Fruit fly (Drosophila melanogaster): Measurements from ENCODE around the gene Cpr67B.

Gene Cpr67B

DNA sequence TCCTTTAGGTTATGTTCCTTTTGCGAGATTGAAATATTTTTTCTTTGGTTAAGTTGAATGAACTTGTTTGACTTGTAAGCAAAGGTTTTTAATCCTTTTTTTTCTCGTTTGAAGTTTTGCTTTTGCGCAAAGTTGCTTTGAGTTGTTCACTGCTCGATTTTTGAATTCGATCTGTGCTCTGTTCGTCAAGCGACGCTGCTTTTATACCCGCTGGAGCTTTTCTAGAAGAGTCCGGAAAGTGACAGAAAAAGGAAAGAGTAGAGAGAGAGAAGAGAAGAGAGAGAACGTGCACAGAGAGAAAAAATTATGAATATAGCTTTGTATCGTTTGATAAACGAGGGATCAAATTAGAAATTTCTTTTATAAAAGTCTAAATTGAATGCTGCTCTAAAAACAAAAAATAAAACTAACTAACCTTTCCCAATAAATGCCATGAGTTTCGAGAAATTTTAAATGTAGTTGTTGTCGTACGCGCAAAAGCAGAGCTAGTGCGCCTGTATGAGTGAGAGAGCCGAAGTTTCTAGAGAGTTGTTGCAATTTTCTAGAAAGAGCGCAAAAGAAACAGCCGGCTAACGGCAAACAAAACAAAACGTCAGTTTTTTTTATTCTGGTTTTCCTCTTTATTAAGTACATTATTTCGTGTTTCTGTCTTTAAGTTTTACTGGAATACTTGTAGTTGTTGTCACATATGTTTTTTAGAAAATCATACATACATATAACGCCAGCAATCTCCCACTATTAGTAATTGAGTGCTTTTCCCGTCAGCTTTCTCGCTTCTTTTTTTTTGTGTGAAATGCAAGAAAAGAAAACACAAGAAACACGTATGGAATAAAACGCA, 27.2 kb upstream of the Cpr67B start, which contains the start of gene Hsp26 (continued):
- TF ChIP-seq stc (GFP tag; IDR thresholded peaks at IDR 0.05) (peak; percentile 92), slp2 (GFP tag; optimal IDR thresholded peaks at IDR 0.05) (peak; percentile 75), fu2 (GFP tag; optimal IDR thresholded peaks at IDR 0.05) (peak; percentile 83), Hr3 (GFP tag; optimal IDR thresholded peaks at IDR 0.05) (peak; percentile 80), CG15696 (tag; optimal IDR thresholded peaks at IDR 0.05) (peak; percentile 12), HLH54F (GFP tag; optimal IDR thresholded peaks at IDR 0.05) (peak; percentile 82), Spps (tag; optimal IDR thresholded peaks at IDR 0.05) (peak; percentile 59), stwl (tag; optimal IDR thresholded peaks at IDR 0.05) (no peak), Dref (GFP tag; IDR thresholded peaks at IDR 0.05) (no peak), CG7357 (GFP tag; IDR thresholded peaks at IDR 0.05) (peak; percentile 61), CG3163 (GFP tag; optimal IDR thresholded peaks at IDR 0.05) (peak; percentile 96), bcd (GFP tag; optimal IDR thresholded peaks at IDR 0.05) (peak; percentile 84), slou (GFP tag; optimal IDR thresholded peaks at IDR 0.05) (peak; percentile 62), zen (tag; optimal IDR thresholded peaks at IDR 0.05) (peak; percentile 24), CG7963 (GFP tag; IDR thresholded peaks at IDR 0.05; ENCODE audit: partially characterized antibody) (no peak), NFAT (GFP tag; IDR thresholded peaks at IDR 0.05) (peak; percentile 49; the same call in 1 of the 2 replicates), CG32532 (GFP tag; IDR thresholded peaks at IDR 0.05) (peak; percentile 90), gce (GFP tag; IDR thresholded peaks at IDR 0.05) (peak; percentile 83; the same call in 2 of the 3 replicates), CG3995 (GFP tag; optimal IDR thresholded peaks at IDR 0.05) (peak; percentile 12), D19B (GFP tag; optimal IDR thresholded peaks at IDR 0.05) (peak; percentile 54), CG17612 (GFP tag; IDR thresholded peaks at IDR 0.05) (peak; percentile 56; the same call in 1 of the 2 replicates), CG7987 (GFP tag; optimal IDR thresholded peaks at IDR 0.05) (peak; percentile 43), rib (GFP tag; IDR thresholded peaks at IDR 0.05) (peak; percentile 75), CG2202 (tag; optimal IDR thresholded peaks at IDR 0.05) (peak; percentile 80), usp (GFP tag; optimal IDR thresholded peaks at IDR 0.05) (no peak), salm (tag; optimal IDR thresholded peaks at IDR 0.05) (peak; percentile 85), CG12219 (GFP tag; optimal IDR thresholded peaks at IDR 0.05) (peak; percentile 79), trh (GFP tag; optimal IDR thresholded peaks at IDR 0.05) (peak; percentile 48), CG2678 (tag; optimal IDR thresholded peaks at IDR 0.05) (peak; percentile 86), CoRest (tag; optimal IDR thresholded peaks at IDR 0.05) (peak; percentile 81), gfzf (GFP tag; optimal IDR thresholded peaks at IDR 0.05) (no peak), Fer2 (tag; optimal IDR thresholded peaks at IDR 0.05) (peak; percentile 31), CG12155 (GFP tag; optimal IDR thresholded peaks at IDR 0.05) (peak; percentile 83), CG3407 (GFP tag; optimal IDR thresholded peaks at IDR 0.05) (peak; percentile 78), NfI (GFP tag; optimal IDR thresholded peaks at IDR 0.05) (peak; percentile 77), CG12769 (tag; optimal IDR thresholded peaks at IDR 0.05) (peak; percentile 62), ac (GFP tag; optimal IDR thresholded peaks at IDR 0.05) (no peak), Gug (GFP tag; IDR thresholded peaks at IDR 0.05) (peak; percentile 43; the same call in 2 of the 4 replicates), CG2199 (GFP tag; IDR thresholded peaks at IDR 0.05) (0 out of 3 replicates have a peak, but pooled peaks have one; percentile 32), CG6683 (GFP tag; optimal IDR thresholded peaks at IDR 0.05) (peak; percentile 46), unpg (GFP tag; optimal IDR thresholded peaks at IDR 0.05) (peak; percentile 91), en (GFP tag; optimal IDR thresholded peaks at IDR 0.05) (peak; percentile 88), CG6254 (GFP tag; optimal IDR thresholded peaks at IDR 0.05) (peak; percentile 71), hbn (GFP tag; IDR thresholded peaks at IDR 0.05; ENCODE audit: partially characterized antibody) (no peak), CG2889 (GFP tag; IDR thresholded peaks at IDR 0.05) (peak; percentile 63; the same call in 2 of the 3 replicates), eve (GFP tag; optimal IDR thresholded peaks at IDR 0.05) (no peak), Elba2 (GFP tag; optimal IDR thresholded peaks at IDR 0.05) (no peak), Scr (GFP tag; IDR thresholded peaks at IDR 0.05; ENCODE audit: partially characterized antibody) (no peak), gsb (GFP tag; IDR thresholded peaks at IDR 0.05) (peak; percentile 65)
